Worm (Caenorhabditis elegans) whole organism, young adult: ENCODE data around the gene F14F8.14.

Source experiments
- B0261.1 ChIP-seq: sonication (generic microtip); optimal IDR thresholded peaks from 2 replicates; lab custom pipeline; 2016; ENCODE audit warnings: mild to moderate bottlenecking, missing genetic modification characterization, moderate library complexity, missing compliant biosample characterization
- C17E4.6 ChIP-seq: fragments of 200-800 bp; sonication (Bioruptor generic); IDR thresholded peaks from 2 replicates; pipeline ENCODE4 v1.3.6; 2022; ENCODE audit warnings: missing genetic modification reagents, missing genetic modification characterization, missing compliant biosample characterization
- D2030.7 ChIP-seq: fragments of 200-800 bp; sonication (Bioruptor generic); IDR thresholded peaks from 2 replicates; pipeline ENCODE4 v1.3.6; 2022; ENCODE audit warnings: missing genetic modification reagents, missing genetic modification characterization, missing compliant biosample characterization
- F10E7.11 ChIP-seq: sonication (generic microtip); optimal IDR thresholded peaks from 2 replicates; lab custom pipeline; 2017; ENCODE audit warnings: mild to moderate bottlenecking, missing genetic modification characterization, moderate library complexity, missing compliant biosample characterization
- T07F8.4 ChIP-seq: sonication (generic microtip); optimal IDR thresholded peaks from 2 replicates; lab custom pipeline; 2016; ENCODE audit warnings: mild to moderate bottlenecking, missing genetic modification characterization, moderate library complexity, missing compliant biosample characterization
- Y95B8A.8 ChIP-seq: fragments of 200-800 bp; sonication (Bioruptor generic); IDR thresholded peaks from 2 replicates; pipeline ENCODE4 v1.3.6; 2022; ENCODE audit warnings: missing genetic modification reagents, missing genetic modification characterization, missing compliant biosample characterization
- attf-6 ChIP-seq: fragments of 200-800 bp; sonication (Bioruptor generic); IDR thresholded peaks from 2 replicates; pipeline ENCODE4 v1.3.6; 2022; ENCODE audit warnings: missing genetic modification reagents, missing genetic modification characterization, missing compliant biosample characterization
- ceh-91 ChIP-seq: fragments of 200-800 bp; sonication (Bioruptor generic); IDR thresholded peaks from 2 replicates; pipeline ENCODE4 v1.3.6; 2022; ENCODE audit warnings: missing genetic modification reagents, missing genetic modification characterization, missing compliant biosample characterization
- hmg-1.2 ChIP-seq: fragments of 200-800 bp; sonication (Bioruptor generic); IDR thresholded peaks from 2 replicates; pipeline ENCODE4 v1.3.6; 2022; ENCODE audit warnings: missing genetic modification reagents, missing genetic modification characterization, missing compliant biosample characterization
- madf-10 ChIP-seq: sonication (generic microtip); optimal IDR thresholded peaks from 2 replicates; lab custom pipeline; 2016; ENCODE audit warnings: mild to moderate bottlenecking, missing genetic modification characterization, missing compliant biosample characterization
- nfya-2 ChIP-seq: fragments of 200-800 bp; sonication (Bioruptor generic); IDR thresholded peaks from 2 replicates; pipeline ENCODE4 v1.3.6; 2022; ENCODE audit warnings: missing genetic modification reagents, missing genetic modification characterization, missing compliant biosample characterization
- nhr-179 ChIP-seq: sonication (generic microtip); optimal IDR thresholded peaks from 2 replicates; lab custom pipeline; 2016; ENCODE audit warnings: mild to moderate bottlenecking, missing genetic modification characterization, missing compliant biosample characterization
- nhr-80 ChIP-seq: sonication (generic microtip); optimal IDR thresholded peaks from 2 replicates; lab custom pipeline; 2016; ENCODE audit warnings: missing genetic modification characterization, missing compliant biosample characterization
- rpc-1 ChIP-seq, 2 experiments: fragments of 150-350 bp in 1 of 2; sonication (generic microtip) in 1 of 2; optimal IDR thresholded peaks; 2 replicates each; lab custom pipeline; 2014 to 2018; ENCODE audit warnings: missing biosample characterization in 1 of 2, missing genetic modification characterization in 1 of 2, missing genetic modification reagents in 1 of 2, missing genotype in 1 of 2
- tbx-9 ChIP-seq: sonication (generic microtip); optimal IDR thresholded peaks from 2 replicates; lab custom pipeline; 2016; ENCODE audit warnings: borderline replicate concordance, missing genetic modification characterization, inconsistent platforms, missing compliant biosample characterization

F14F8.14 gene

ce11 chrV:16621894-16622293, 44.7 kb downstream of the F14F8.14 start (continued):
- TF ChIP-seq Y95B8A.8 (GFP tag; lab: Robert Waterston, UW) (no peak), tbx-9 (tag; lab: Kevin White, UChicago) (no peak), rpc-1 (optimal IDR thresholded peaks at IDR 0.05; lab: Kevin White, UChicago) (peak; percentile 61), rpc-1 (tag; optimal IDR thresholded peaks at IDR 0.05; lab: Kevin White, UChicago) (peak; percentile 76), attf-6 (GFP tag; lab: Robert Waterston, UW) (peak; percentile 79), hmg-1.2 (GFP tag; lab: Robert Waterston, UW) (peak; percentile 28; the same call in 1 of the 2 replicates), D2030.7 (0 out of 2 replicates have a peak, but pooled peaks have one; percentile 30)

- TF ChIP-seq nfya-2 (GFP tag; lab: Robert Waterston, UW): no peak
- TF ChIP-seq nhr-80 (tag; lab: Kevin White, UChicago): peak; percentile 22
Measured at ce11 chrV:16620874-16621273, 45.7 kb downstream of the F14F8.14 start, which contains the start of gene Y70C5A.3. Y70C5A.3 (minus strand) TSS chrV:16620923.

ce11 chrV:16617462-16617861, 49.1 kb downstream of the F14F8.14 start, which contains the start of gene Y70C5A.4:
Y70C5A.4 (plus strand) TSS chrV:16617762.
- TF ChIP-seq nhr-179 (tag; lab: Kevin White, UChicago) (no peak), ceh-91 (no peak), T07F8.4 (tag; lab: Kevin White, UChicago) (no peak), F10E7.11 (no peak), madf-10 (tag; lab: Kevin White, UChicago) (no peak), B0261.1 (tag; lab: Kevin White, UChicago) (no peak), C17E4.6 (GFP tag; lab: Robert Waterston, UW) (no peak), tbx-9 (tag; lab: Kevin White, UChicago) (no peak)
